Fruit fly (Drosophila melanogaster) whole organism, embryonic: ENCODE results near the gene Polr1C.
A peak's percentile ranks its signal among the peaks of the same experiment; 100 is the strongest.

Source experiments
- CG10267 ChIP-seq: fragments of 200-800 bp; sonication (Bioruptor generic); optimal IDR thresholded peaks from 2 replicates; lab custom pipeline; 2018; ENCODE audit warnings: missing biosample characterization, mild to moderate bottlenecking, missing genetic modification characterization, moderate library complexity
- CG10654 ChIP-seq: fragments of 200-800 bp; sonication (Bioruptor generic); optimal IDR thresholded peaks from 2 replicates; lab custom pipeline; 2016; ENCODE audit warnings: missing biosample characterization, missing genetic modification characterization
- CG11398 ChIP-seq: fragments of 200-800 bp; sonication (Bioruptor generic); optimal IDR thresholded peaks from 2 replicates; lab custom pipeline; 2016; ENCODE audit warnings: missing biosample characterization, missing genetic modification characterization
- CG12236 ChIP-seq: fragments of 200-800 bp; sonication (Bioruptor generic); optimal IDR thresholded peaks from 2 replicates; lab custom pipeline; 2016; ENCODE audit warnings: missing biosample characterization, missing genetic modification characterization
- CG13775 ChIP-seq: fragments of 200-800 bp; sonication (Bioruptor generic); optimal IDR thresholded peaks from 3 replicates; lab custom pipeline; 2017; ENCODE audit warnings: missing biosample characterization, mild to moderate bottlenecking, missing genetic modification characterization
- CG13894 ChIP-seq: fragments of 200-800 bp; sonication (Bioruptor generic); optimal IDR thresholded peaks from 3 replicates; lab custom pipeline; 2018; ENCODE audit warnings: missing biosample characterization, mild to moderate bottlenecking, missing genetic modification characterization, moderate library complexity
- CG15514 ChIP-seq: fragments of 200-800 bp; sonication (Bioruptor generic); optimal IDR thresholded peaks from 3 replicates; lab custom pipeline; 2017; ENCODE audit warnings: missing biosample characterization, missing genetic modification characterization, mild to moderate bottlenecking, moderate library complexity, missing genetic modification reagents
- CG17359 ChIP-seq: fragments of 200-800 bp; sonication (Bioruptor generic); optimal IDR thresholded peaks from 3 replicates; lab custom pipeline; 2018; ENCODE audit warnings: missing biosample characterization, mild to moderate bottlenecking, missing genetic modification characterization, moderate library complexity
- CG1792 ChIP-seq: fragments of 200-800 bp; sonication (Bioruptor generic); optimal IDR thresholded peaks from 2 replicates; lab custom pipeline; 2016; ENCODE audit warnings: missing biosample characterization, missing genetic modification characterization
- CG18262 ChIP-seq: fragments of 200-800 bp; optimal IDR thresholded peaks from 3 replicates; lab custom pipeline; 2019; ENCODE audit warnings: missing biosample characterization, mild to moderate bottlenecking, missing genetic modification characterization, moderate library complexity
- CG1832 ChIP-seq: fragments of 200-800 bp; sonication (Bioruptor generic); optimal IDR thresholded peaks from 2 replicates; lab custom pipeline; 2017; ENCODE audit warnings: missing biosample characterization, mild to moderate bottlenecking, missing genetic modification characterization, inconsistent platforms
- CG2116 ChIP-seq: fragments of 200-800 bp; sonication (Bioruptor generic); optimal IDR thresholded peaks from 3 replicates; lab custom pipeline; 2018; ENCODE audit warnings: missing biosample characterization, mild to moderate bottlenecking, missing genetic modification characterization
- CG30020 ChIP-seq: fragments of 200-800 bp; optimal IDR thresholded peaks from 2 replicates; lab custom pipeline; 2019; ENCODE audit warnings: missing biosample characterization, mild to moderate bottlenecking, missing genetic modification characterization, moderate library complexity
- CG32772 ChIP-seq: fragments of 200-800 bp; sonication (Bioruptor generic); IDR thresholded peaks from 2 replicates; pipeline ENCODE4 v1.3.6; 2022; ENCODE audit warnings: missing biosample characterization, missing genetic modification characterization
- CG33213 ChIP-seq: fragments of 200-800 bp; sonication (Bioruptor generic); optimal IDR thresholded peaks from 3 replicates; lab custom pipeline; 2016; ENCODE audit warnings: missing biosample characterization, missing genetic modification characterization
- CG3726 ChIP-seq: fragments of 200-800 bp; sonication (Bioruptor generic); IDR thresholded peaks from 3 replicates; pipeline ENCODE4, ENCODE4 v1.3.6; 2022; ENCODE audit warnings: missing biosample characterization, missing genetic modification characterization
- CG42726 ChIP-seq: fragments of 200-800 bp; sonication (Bioruptor generic); IDR thresholded peaks from 2 replicates; pipeline ENCODE4 v1.3.6; 2022; ENCODE audit warnings: missing biosample characterization, missing genetic modification characterization; ENCODE audit not compliant: partially characterized antibody
- CG4617 ChIP-seq: fragments of 200-800 bp; sonication (Bioruptor generic); optimal IDR thresholded peaks from 3 replicates; lab custom pipeline; 2016; ENCODE audit warnings: missing biosample characterization, missing genetic modification characterization, borderline replicate concordance
- CG7357 ChIP-seq: fragments of 200-800 bp; sonication (Bioruptor generic); IDR thresholded peaks from 3 replicates; pipeline ENCODE4 v1.3.6; 2022; ENCODE audit warnings: missing biosample characterization, missing genetic modification characterization
- CG9797 ChIP-seq: fragments of 200-800 bp; sonication (Bioruptor generic); optimal IDR thresholded peaks from 3 replicates; lab custom pipeline; 2018; ENCODE audit warnings: missing biosample characterization, mild to moderate bottlenecking, missing genetic modification characterization
- Hsf ChIP-seq: fragments of 200-800 bp; sonication (Bioruptor generic); optimal IDR thresholded peaks from 3 replicates; lab custom pipeline; 2016; ENCODE audit warnings: missing biosample characterization, missing genetic modification characterization
- Lhr ChIP-seq: fragments of 200-800 bp; sonication (Bioruptor generic); optimal IDR thresholded peaks from 3 replicates; lab custom pipeline; 2017; ENCODE audit warnings: mild to moderate bottlenecking, missing biosample characterization, missing genetic modification reagents, missing genetic modification characterization
- Myb ChIP-seq: fragments of 200-800 bp; sonication (Bioruptor generic); optimal IDR thresholded peaks from 2 replicates; lab custom pipeline; 2016; ENCODE audit warnings: missing biosample characterization, missing genetic modification characterization
- Nf-YC ChIP-seq: fragments of 200-800 bp; optimal IDR thresholded peaks from 3 replicates; lab custom pipeline; 2019; ENCODE audit warnings: missing biosample characterization, mild to moderate bottlenecking, missing genetic modification characterization, moderate library complexity
- Scr ChIP-seq: fragments of 200-800 bp; sonication (Bioruptor generic); IDR thresholded peaks from 2 replicates; pipeline ENCODE4 v1.3.6; 2022; ENCODE audit warnings: missing biosample characterization, missing genetic modification characterization; ENCODE audit not compliant: partially characterized antibody
- Sin3A ChIP-seq: fragments of >200 bp; optimal IDR thresholded peaks from 2 replicates; lab custom pipeline; 2018
- chn ChIP-seq: fragments of 200-800 bp; sonication (Bioruptor generic); optimal IDR thresholded peaks from 2 replicates; lab custom pipeline; 2016; ENCODE audit warnings: missing biosample characterization, missing genetic modification characterization
- crp ChIP-seq, 2 experiments: fragments of 200-800 bp; sonication (Bioruptor generic); optimal IDR thresholded peaks; 2 replicates in 1 of 2; 3 replicates in 1 of 2; lab custom pipeline; 2017; ENCODE audit warnings: missing biosample characterization in 2 of 2, missing genetic modification characterization in 2 of 2, mild to moderate bottlenecking in 1 of 2, moderate library complexity in 1 of 2
- dm ChIP-seq: fragments of 200-800 bp; sonication (Bioruptor generic); optimal IDR thresholded peaks from 3 replicates; lab custom pipeline; 2016; ENCODE audit warnings: missing biosample characterization, missing genetic modification characterization
- dysf ChIP-seq: fragments of 200-800 bp; sonication (Bioruptor generic); IDR thresholded peaks from 3 replicates; pipeline ENCODE4 v1.3.6; 2022; ENCODE audit warnings: missing biosample characterization, missing genetic modification characterization
- gfzf ChIP-seq: fragments of 200-800 bp; sonication (Bioruptor generic); optimal IDR thresholded peaks from 2 replicates; lab custom pipeline; 2016; ENCODE audit warnings: missing biosample characterization, mild to moderate bottlenecking, missing genetic modification characterization, moderate library complexity
- h ChIP-seq: fragments of >200 bp; optimal IDR thresholded peaks from 2 replicates; lab custom pipeline; 2017
- hbn ChIP-seq: fragments of 200-800 bp; sonication (Bioruptor generic); IDR thresholded peaks from 2 replicates; pipeline ENCODE4 v1.3.6; 2022; ENCODE audit warnings: missing biosample characterization, missing genetic modification characterization; ENCODE audit not compliant: partially characterized antibody
- hkb ChIP-seq, 2 experiments: fragments of 200-800 bp in 1 of 2; fragments of >200 bp in 1 of 2; sonication (Bioruptor generic) in 1 of 2; IDR thresholded peaks in 1 of 2; optimal IDR thresholded peaks in 1 of 2; 2 replicates each; pipeline versions ENCODE4 v1.3.6 to Lab custom; 2017 to 2022; ENCODE audit warnings: missing biosample characterization in 1 of 2, missing genetic modification characterization in 1 of 2
- hth ChIP-seq: fragments of >200 bp; optimal IDR thresholded peaks from 2 replicates; lab custom pipeline; 2017; ENCODE audit warnings: inconsistent platforms
- lilli ChIP-seq: fragments of 200-800 bp; sonication (Bioruptor generic); optimal IDR thresholded peaks from 3 replicates; lab custom pipeline; 2016; ENCODE audit warnings: missing biosample characterization, missing genetic modification characterization
- lola ChIP-seq, 3 experiments: fragments of >200 bp in 2 of 3; fragments of 200-800 bp in 1 of 3; sonication (Bioruptor generic) in 1 of 3; optimal IDR thresholded peaks; 2 replicates each; lab custom pipeline; 2017 to 2019; ENCODE audit warnings: missing biosample characterization in 3 of 3, missing genetic modification characterization in 3 of 3, mild to moderate bottlenecking in 1 of 3, moderate library complexity in 1 of 3
- luna ChIP-seq: fragments of 200-800 bp; sonication (Bioruptor generic); optimal IDR thresholded peaks from 2 replicates; lab custom pipeline; 2016; ENCODE audit warnings: missing biosample characterization, missing genetic modification characterization
- mam ChIP-seq: fragments of 200-800 bp; sonication (Bioruptor generic); optimal IDR thresholded peaks from 3 replicates; lab custom pipeline; 2016; ENCODE audit warnings: missing biosample characterization, missing genetic modification characterization
- onecut ChIP-seq: fragments of 200-800 bp; sonication (Bioruptor generic); IDR thresholded peaks from 2 replicates; pipeline ENCODE4 v1.3.6; 2022; ENCODE audit warnings: missing biosample characterization, missing genetic modification characterization
- p53 ChIP-seq: fragments of 200-800 bp; sonication (Bioruptor generic); optimal IDR thresholded peaks from 2 replicates; lab custom pipeline; 2016; ENCODE audit warnings: missing biosample characterization, missing genetic modification characterization
- pfk ChIP-seq: fragments of 200-800 bp; sonication (Bioruptor generic); optimal IDR thresholded peaks from 2 replicates; lab custom pipeline; 2018; ENCODE audit warnings: missing biosample characterization, mild to moderate bottlenecking, missing genetic modification characterization, moderate library complexity
- pho ChIP-seq: fragments of 200-800 bp; sonication (Bioruptor generic); optimal IDR thresholded peaks from 2 replicates; lab custom pipeline; 2016; ENCODE audit warnings: missing biosample characterization, missing genetic modification characterization
- pzg ChIP-seq: fragments of 200-800 bp; sonication (Bioruptor generic); optimal IDR thresholded peaks from 3 replicates; lab custom pipeline; 2018; ENCODE audit warnings: missing biosample characterization, mild to moderate bottlenecking, missing genetic modification characterization, moderate library complexity
- slou ChIP-seq: fragments of 200-800 bp; sonication (Bioruptor generic); optimal IDR thresholded peaks from 3 replicates; lab custom pipeline; 2016; ENCODE audit warnings: missing biosample characterization, missing genetic modification characterization
- tap ChIP-seq: fragments of 200-800 bp; optimal IDR thresholded peaks from 3 replicates; lab custom pipeline; 2019; ENCODE audit warnings: missing biosample characterization, mild to moderate bottlenecking, missing genetic modification characterization, moderate library complexity
- twi ChIP-seq: fragments of 200-800 bp; optimal IDR thresholded peaks from 2 replicates; lab custom pipeline; 2019; ENCODE audit warnings: missing biosample characterization, mild to moderate bottlenecking, missing genetic modification characterization, moderate library complexity
- unc-4 ChIP-seq: fragments of 200-800 bp; sonication (Bioruptor generic); IDR thresholded peaks from 2 replicates; pipeline ENCODE4 v1.3.6; 2022; ENCODE audit warnings: missing biosample characterization, missing genetic modification characterization; ENCODE audit not compliant: partially characterized antibody
- wek ChIP-seq: fragments of 200-800 bp; sonication (Bioruptor generic); optimal IDR thresholded peaks from 3 replicates; lab custom pipeline; 2018; ENCODE audit warnings: missing biosample characterization, mild to moderate bottlenecking, missing genetic modification characterization, moderate library complexity
- zen ChIP-seq: fragments of 200-800 bp; sonication (Bioruptor generic); optimal IDR thresholded peaks from 3 replicates; lab custom pipeline; 2018; ENCODE audit warnings: missing biosample characterization, mild to moderate bottlenecking, missing genetic modification characterization, moderate library complexity

Polr1C gene

dm6 chr2L:4971329-4971798 lies 2.6 kb downstream of the Polr1C start, which contains the start of gene CG14043 (continued):
- TF ChIP-seq CG1832 (GFP tag; lab: Kevin White, UChicago) (no peak), Nf-YC (tag; lab: Kevin White, UChicago) (peak; percentile 49), hth (lab: Kevin White, UChicago) (no peak), dm (peak; percentile 35), lilli (GFP tag; lab: Kevin White, UChicago) (peak; percentile 33), CG9797 (GFP tag; lab: Kevin White, UChicago) (peak; percentile 99), gfzf (GFP tag; lab: Kevin White, UChicago) (peak; percentile 98), crp (GFP tag; optimal IDR thresholded peaks at IDR 0.05; lab: Kevin White, UChicago) (peak in 1 of 2 experiments; percentile 43), Hsf (GFP tag; lab: Kevin White, UChicago) (peak; percentile 48), luna (GFP tag; lab: Kevin White, UChicago) (no peak), CG1792 (GFP tag; lab: Kevin White, UChicago) (no peak), hkb (optimal IDR thresholded peaks at IDR 0.05; lab: Kevin White, UChicago) (peak; percentile 64), hkb (GFP tag; IDR thresholded peaks at IDR 0.05; lab: Robert Waterston, UW) (no peak), slou (peak; percentile 61), CG10267 (tag; lab: Kevin White, UChicago) (peak; percentile 68), CG32772 (GFP tag; lab: Robert Waterston, UW) (no peak), hbn (GFP tag; lab: Robert Waterston, UW) (peak; percentile 38; the same call in 1 of the 2 replicates), onecut (no peak), CG33213 (GFP tag; lab: Kevin White, UChicago) (peak; percentile 61), p53 (GFP tag; lab: Kevin White, UChicago) (no peak), CG42726 (GFP tag; lab: Robert Waterston, UW) (no peak), CG13894 (tag; lab: Kevin White, UChicago) (no peak), CG13775 (GFP tag; lab: Kevin White, UChicago) (peak; percentile 31), CG17359 (peak; percentile 10), pfk (GFP tag; lab: Kevin White, UChicago) (no peak), CG4617 (GFP tag; lab: Kevin White, UChicago) (peak; percentile 92), h (lab: Kevin White, UChicago) (no peak), pzg (GFP tag; lab: Kevin White, UChicago) (peak; percentile 94), Lhr (GFP tag; lab: Kevin White, UChicago) (peak; percentile 85), zen (tag; lab: Kevin White, UChicago) (peak; percentile 68), Scr (GFP tag; lab: Robert Waterston, UW) (0 out of 2 replicates have a peak, but pooled peaks have one; percentile 28), Sin3A (lab: Kevin White, UChicago) (peak; percentile 85), twi (tag; lab: Kevin White, UChicago) (peak; percentile 21), CG30020 (peak; percentile 44), CG12236 (GFP tag; lab: Kevin White, UChicago) (no peak), pho (GFP tag; lab: Kevin White, UChicago) (peak; percentile 39), CG7357 (GFP tag; lab: Robert Waterston, UW) (no peak), chn (GFP tag; lab: Kevin White, UChicago) (peak; percentile 37), CG15514 (GFP tag; lab: Kevin White, UChicago) (peak; percentile 70), CG10654 (GFP tag; lab: Kevin White, UChicago) (no peak), unc-4 (peak; percentile 42; the same call in 1 of the 2 replicates), Myb (GFP tag; lab: Kevin White, UChicago) (peak; percentile 56), mam (GFP tag; lab: Kevin White, UChicago) (peak; percentile 36), CG18262 (tag; lab: Kevin White, UChicago) (peak; percentile 31), wek (GFP tag; lab: Kevin White, UChicago) (no peak), dysf (GFP tag; lab: Robert Waterston, UW) (no peak), CG3726 (no peak), CG2116 (GFP tag; lab: Kevin White, UChicago) (peak; percentile 55), lola (GFP tag; optimal IDR thresholded peaks at IDR 0.05; lab: Kevin White, UChicago) (peak in 1 of 3 experiments; percentile 5), CG11398 (GFP tag; lab: Kevin White, UChicago) (no peak), tap (tag; lab: Kevin White, UChicago) (no peak)
